Worm (Caenorhabditis elegans) whole organism, young adult: ENCODE measurements around the gene Y39A1A.16.

Source experiments
- atf-7 ChIP-seq: sonication (generic microtip); optimal IDR thresholded peaks from 2 replicates; lab custom pipeline; 2017; ENCODE audit warnings: mild to moderate bottlenecking, missing genetic modification characterization, missing compliant biosample characterization
- ceh-58 ChIP-seq: fragments of 200-800 bp; sonication (Bioruptor generic); IDR thresholded peaks from 2 replicates; pipeline ENCODE4 v1.3.6; 2022; ENCODE audit warnings: missing genetic modification characterization, missing compliant biosample characterization
- hmg-20 ChIP-seq: fragments of 200-800 bp; sonication (Bioruptor generic); IDR thresholded peaks from 2 replicates; pipeline ENCODE4 v1.3.6; 2022; ENCODE audit warnings: missing genetic modification reagents, missing genetic modification characterization, missing compliant biosample characterization
- let-526 ChIP-seq: fragments of 200-800 bp; sonication (Bioruptor generic); IDR thresholded peaks from 2 replicates; pipeline ENCODE4 v1.3.6; 2022; ENCODE audit warnings: missing genetic modification reagents, missing genetic modification characterization, missing compliant biosample characterization
- lin-26 ChIP-seq: fragments of 200-800 bp; sonication (Bioruptor generic); IDR thresholded peaks from 2 replicates; pipeline ENCODE4 v1.3.6; 2022; ENCODE audit warnings: missing genetic modification reagents, missing genetic modification characterization, missing compliant biosample characterization
- pha-4 ChIP-seq: fragments of 150-350 bp; sonication (generic microtip); optimal IDR thresholded peaks from 2 replicates; lab custom pipeline; 2014; ENCODE audit warnings: missing biosample characterization, missing genetic modification reagents, missing genetic modification characterization
- snpc-4 ChIP-seq, 5 experiments: fragments of 150-350 bp in 1 of 5; sonication (generic microtip) in 4 of 5; optimal IDR thresholded peaks; 2 replicates each; lab custom pipeline; 2014 to 2018; ENCODE audit warnings: missing genetic modification characterization in 5 of 5, missing biosample characterization in 3 of 5, antibody characterized with exemption in 2 of 5, mild to moderate bottlenecking in 2 of 5, missing compliant biosample characterization in 2 of 5, missing genotype in 2 of 5, moderate library complexity in 2 of 5, missing genetic modification reagents in 1 of 5
- sptf-2 ChIP-seq: fragments of 200-800 bp; sonication (Bioruptor generic); optimal IDR thresholded peaks from 2 replicates; lab custom pipeline; 2018; ENCODE audit warnings: mild to moderate bottlenecking, missing genetic modification characterization, missing compliant biosample characterization
- unc-62 ChIP-seq: fragments of 150-350 bp; optimal IDR thresholded peaks from 2 replicates; lab custom pipeline; 2014; ENCODE audit warnings: missing biosample characterization, missing genetic modification reagents, missing genetic modification characterization

DNA sequence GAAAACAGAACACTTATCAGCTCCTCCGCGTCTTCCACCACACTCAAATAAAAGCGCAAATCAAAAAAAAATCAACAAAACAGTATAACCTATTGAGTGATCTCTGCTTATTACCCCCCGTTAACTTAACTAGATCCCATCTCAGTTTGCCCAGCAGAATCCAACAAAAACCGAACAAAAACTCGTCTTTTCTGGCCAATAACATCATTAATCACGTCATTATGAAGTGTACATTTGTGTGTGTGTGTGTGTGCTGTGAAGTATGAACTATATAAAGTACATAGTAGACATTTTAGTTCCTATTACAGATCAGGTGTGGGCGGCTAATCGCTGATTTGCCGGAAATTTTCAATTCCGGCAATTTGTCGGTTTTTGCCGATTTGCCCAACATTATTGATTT lies 39.0 kb downstream of the Y39A1A.16 start:
- TF ChIP-seq snpc-4 (GFP tag; optimal IDR thresholded peaks at IDR 0.05; lab: Kevin White, UChicago) (no peak), snpc-4 (tag; optimal IDR thresholded peaks at IDR 0.05; lab: Kevin White, UChicago) (no peak), sptf-2 (GFP tag; lab: Kevin White, UChicago) (no peak), lin-26 (GFP tag; lab: Robert Waterston, UW) (no peak), pha-4 (no peak), let-526 (GFP tag; lab: Robert Waterston, UW) (no peak), ceh-58 (GFP tag; lab: Robert Waterston, UW) (no peak), unc-62 (no peak), hmg-20 (GFP tag; lab: Robert Waterston, UW) (no peak), atf-7 (tag; lab: Kevin White, UChicago) (no peak)
